Worm (Caenorhabditis elegans) whole organism, midembryonic: ENCODE results near the gene ZK1320.3.

Experiments
- T22C8.4 ChIP-seq: fragments of 200-800 bp; sonication (Bioruptor generic); IDR thresholded peaks from 2 replicates; pipeline ENCODE4 v1.3.6; 2022; ENCODE audit warnings: missing genetic modification characterization, missing compliant biosample characterization
- klf-2 ChIP-seq: fragments of 200-800 bp; sonication (Bioruptor generic); conservative IDR thresholded peaks from 2 replicates; pipeline ENCODE4 v1.3.6; 2022; ENCODE audit warnings: missing genetic modification reagents, missing genetic modification characterization, missing compliant biosample characterization
- med-1 ChIP-seq: sonication (generic microtip); optimal IDR thresholded peaks from 2 replicates; lab custom pipeline; 2017; ENCODE audit warnings: missing genetic modification characterization, mild to moderate bottlenecking, missing compliant biosample characterization, antibody characterized with exemption, missing genetic modification reagents; ENCODE audit not compliant: insufficient read depth
- ztf-23 ChIP-seq: fragments of 200-800 bp; sonication (Bioruptor generic); IDR thresholded peaks from 2 replicates; pipeline ENCODE4 v1.3.6; 2022; ENCODE audit warnings: missing genetic modification reagents, missing genetic modification characterization, missing compliant biosample characterization

DNA sequence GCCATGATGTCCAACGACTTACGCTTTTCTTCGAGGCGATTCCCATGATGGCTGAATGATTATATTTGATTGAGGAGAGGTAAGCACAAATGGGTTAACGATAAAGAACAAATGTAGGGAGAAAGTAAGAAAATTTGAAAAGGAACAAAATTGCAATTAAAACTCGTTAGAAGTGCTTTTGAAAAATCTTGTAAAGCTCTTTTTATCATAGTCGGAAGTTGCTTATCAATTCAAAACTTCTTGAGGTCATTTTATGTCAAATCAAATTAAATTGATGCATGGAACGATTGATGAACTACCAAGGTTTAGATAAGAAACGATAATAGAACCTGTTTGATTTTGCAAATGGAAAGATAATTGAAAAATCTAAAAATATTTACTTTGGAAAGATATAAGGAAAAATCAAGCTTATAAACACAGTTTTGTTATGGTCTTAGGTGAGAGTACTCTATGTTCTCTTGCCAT, 48.6 kb upstream of the ZK1320.3 start, which contains the start of gene glt-5:
- TF ChIP-seq ztf-23 (GFP tag; lab: Robert Waterston, UW): no peak
- TF ChIP-seq T22C8.4 (GFP tag; lab: Robert Waterston, UW): no peak
- no peak for TF ChIP-seq med-1 (GFP tag; lab: Kevin White, UChicago)
- TF ChIP-seq klf-2 (GFP tag; lab: Robert Waterston, UW): no peak
